Worm (Caenorhabditis elegans): ENCODE measurements around the gene emb-4.

- no peak for TF ChIP-seq unc-39 (tag; optimal IDR thresholded peaks at IDR 0.05)
- no peak for TF ChIP-seq lin-13 (GFP tag; optimal IDR thresholded peaks at IDR 0.05)
- no peak for TF ChIP-seq egl-27 (tag; optimal IDR thresholded peaks at IDR 0.05)
- no peak for TF ChIP-seq nhr-77 (tag; optimal IDR thresholded peaks at IDR 0.05)
- no peak for TF ChIP-seq snpc-4 (tag; optimal IDR thresholded peaks at IDR 0.05)
- TF ChIP-seq gmeb-1 (tag; optimal IDR thresholded peaks at IDR 0.05) = no peak
- no peak for TF ChIP-seq alr-1 (tag; optimal IDR thresholded peaks at IDR 0.05)
- TF ChIP-seq Y55F3AM.14 (GFP tag; optimal IDR thresholded peaks at IDR 0.05) = no peak
- no peak for TF ChIP-seq unc-62 (GFP tag; optimal IDR thresholded peaks at IDR 0.05)
- no peak for TF ChIP-seq ceh-16 (tag; optimal IDR thresholded peaks at IDR 0.05)
- no peak for TF ChIP-seq nhr-237 (tag; optimal IDR thresholded peaks at IDR 0.05)
- TF ChIP-seq F13H6.1 (tag; optimal IDR thresholded peaks at IDR 0.05) = no peak
- no peak for TF ChIP-seq nhr-23 (tag; optimal IDR thresholded peaks at IDR 0.05)
These were observed 40.0 kb downstream of the emb-4 start for ce11 chrV:18854788-18855187.

Data from whole organism, L2 larva.